Worm (Caenorhabditis elegans) whole organism, L2 larva: Measurements from ENCODE around the gene tat-4.

ENCODE experiments used
- C34F6.9 ChIP-seq: fragments of 150-350 bp; optimal IDR thresholded peaks from 2 replicates; lab custom pipeline; 2014; ENCODE audit warnings: missing biosample characterization, missing genetic modification characterization
- F13H6.1 ChIP-seq: sonication (generic microtip); optimal IDR thresholded peaks from 2 replicates; lab custom pipeline; 2016; ENCODE audit warnings: missing genetic modification characterization, missing compliant biosample characterization
- R02D3.7 ChIP-seq: fragments of 150-350 bp; optimal IDR thresholded peaks from 2 replicates; lab custom pipeline; 2014; ENCODE audit warnings: missing biosample characterization, missing genetic modification characterization
- ZK546.5 ChIP-seq: sonication (generic microtip); optimal IDR thresholded peaks from 2 replicates; lab custom pipeline; 2017; ENCODE audit warnings: missing biosample characterization, missing genetic modification characterization
- alr-1 ChIP-seq: fragments of 150-350 bp; optimal IDR thresholded peaks from 2 replicates; lab custom pipeline; 2014; ENCODE audit warnings: missing biosample characterization, missing genetic modification characterization
- aly-2 ChIP-seq: fragments of 150-350 bp; optimal IDR thresholded peaks from 2 replicates; lab custom pipeline; 2014; ENCODE audit warnings: missing biosample characterization, missing genetic modification characterization
- ceh-16 ChIP-seq: fragments of 150-350 bp; optimal IDR thresholded peaks from 2 replicates; lab custom pipeline; 2014; ENCODE audit warnings: missing biosample characterization, missing genetic modification characterization
- ceh-82 ChIP-seq: fragments of 150-350 bp; optimal IDR thresholded peaks from 2 replicates; lab custom pipeline; 2014; ENCODE audit warnings: missing biosample characterization, missing genetic modification characterization
- dmd-4 ChIP-seq: sonication (generic microtip); optimal IDR thresholded peaks from 2 replicates; lab custom pipeline; 2017; ENCODE audit warnings: missing biosample characterization, missing genetic modification characterization
- egl-27 ChIP-seq: sonication (generic microtip); optimal IDR thresholded peaks from 3 replicates; lab custom pipeline; 2017; ENCODE audit warnings: missing biosample characterization, missing genetic modification reagents, missing genetic modification characterization
- elt-1 ChIP-seq: fragments of 150-350 bp; optimal IDR thresholded peaks from 2 replicates; lab custom pipeline; 2014; ENCODE audit warnings: missing biosample characterization, missing genetic modification characterization
- elt-3 ChIP-seq: sonication (generic microtip); optimal IDR thresholded peaks from 2 replicates; lab custom pipeline; 2017; ENCODE audit warnings: missing biosample characterization, missing genetic modification characterization
- fos-1 ChIP-seq: fragments of 150-350 bp; optimal IDR thresholded peaks from 2 replicates; lab custom pipeline; 2014; ENCODE audit warnings: missing biosample characterization, missing genetic modification characterization
- lin-13 ChIP-seq: fragments of 150-350 bp; optimal IDR thresholded peaks from 2 replicates; lab custom pipeline; 2014; ENCODE audit warnings: missing biosample characterization, missing genetic modification reagents, missing genetic modification characterization
- lin-39 ChIP-seq: fragments of 150-350 bp; optimal IDR thresholded peaks from 2 replicates; lab custom pipeline; 2014; ENCODE audit warnings: missing biosample characterization, missing genetic modification reagents, missing genetic modification characterization
- lsy-2 ChIP-seq, 2 experiments: fragments of 150-350 bp in 1 of 2; sonication (generic microtip) in 1 of 2; optimal IDR thresholded peaks; 2 replicates each; lab custom pipeline; 2014 to 2017; ENCODE audit warnings: missing biosample characterization in 2 of 2, missing genetic modification characterization in 2 of 2
- mab-5 ChIP-seq: fragments of 150-350 bp; optimal IDR thresholded peaks from 2 replicates; lab custom pipeline; 2014; ENCODE audit warnings: missing biosample characterization, missing genetic modification characterization
- mdl-1 ChIP-seq, 2 experiments: fragments of 150-350 bp in 1 of 2; sonication (generic microtip) in 1 of 2; optimal IDR thresholded peaks; 2 replicates each; lab custom pipeline; 2017; ENCODE audit warnings: missing biosample characterization in 2 of 2, missing genetic modification characterization in 2 of 2
- nhr-10 ChIP-seq: sonication (generic microtip); optimal IDR thresholded peaks from 2 replicates; lab custom pipeline; 2017; ENCODE audit warnings: missing biosample characterization, missing genetic modification characterization
- nhr-11 ChIP-seq: fragments of 150-350 bp; optimal IDR thresholded peaks from 2 replicates; lab custom pipeline; 2014; ENCODE audit warnings: missing biosample characterization, missing genetic modification characterization
- nhr-12 ChIP-seq: fragments of 150-350 bp; optimal IDR thresholded peaks from 2 replicates; lab custom pipeline; 2014; ENCODE audit warnings: missing biosample characterization, missing genetic modification characterization
- nhr-129 ChIP-seq: fragments of 150-350 bp; optimal IDR thresholded peaks from 2 replicates; lab custom pipeline; 2014; ENCODE audit warnings: missing biosample characterization, missing genetic modification characterization
- nhr-21 ChIP-seq: fragments of 150-350 bp; optimal IDR thresholded peaks from 2 replicates; lab custom pipeline; 2014; ENCODE audit warnings: missing biosample characterization, missing genetic modification characterization
- nhr-23 ChIP-seq: fragments of 150-350 bp; optimal IDR thresholded peaks from 2 replicates; lab custom pipeline; 2014; ENCODE audit warnings: missing biosample characterization, missing genetic modification reagents, missing genetic modification characterization
- nhr-237 ChIP-seq: fragments of 150-350 bp; optimal IDR thresholded peaks from 2 replicates; lab custom pipeline; 2014; ENCODE audit warnings: missing biosample characterization, missing genetic modification characterization
- nhr-25 ChIP-seq: fragments of 150-350 bp; sonication (generic microtip); optimal IDR thresholded peaks from 3 replicates; lab custom pipeline; 2014; ENCODE audit warnings: missing biosample characterization, missing genetic modification characterization
- nhr-6 ChIP-seq: fragments of 150-350 bp; optimal IDR thresholded peaks from 2 replicates; lab custom pipeline; 2014; ENCODE audit warnings: missing biosample characterization, missing genetic modification characterization
- nhr-77 ChIP-seq: fragments of 150-350 bp; optimal IDR thresholded peaks from 2 replicates; lab custom pipeline; 2014; ENCODE audit warnings: missing biosample characterization, missing genetic modification characterization
- peb-1 ChIP-seq: fragments of 150-350 bp; optimal IDR thresholded peaks from 2 replicates; lab custom pipeline; 2014; ENCODE audit warnings: missing biosample characterization, missing genetic modification characterization
- sem-4 ChIP-seq: fragments of 150-350 bp; optimal IDR thresholded peaks from 2 replicates; lab custom pipeline; 2014; ENCODE audit warnings: missing biosample characterization, missing genetic modification reagents, missing genetic modification characterization
- skn-1 ChIP-seq: sonication (generic microtip); optimal IDR thresholded peaks from 2 replicates; lab custom pipeline; 2017; ENCODE audit warnings: missing biosample characterization, missing genetic modification characterization
- sma-3 ChIP-seq: sonication (generic microtip); optimal IDR thresholded peaks from 2 replicates; lab custom pipeline; 2016; ENCODE audit warnings: missing genetic modification reagents, missing genetic modification characterization, missing compliant biosample characterization
- sma-9 ChIP-seq, 2 experiments: fragments of 150-350 bp in 1 of 2; sonication (generic microtip) in 1 of 2; optimal IDR thresholded peaks; 2 replicates each; lab custom pipeline; 2014 to 2016; ENCODE audit warnings: missing genetic modification characterization in 2 of 2, mild to moderate bottlenecking in 1 of 2, missing biosample characterization in 1 of 2, missing compliant biosample characterization in 1 of 2, missing genetic modification reagents in 1 of 2, moderate library complexity in 1 of 2
- snpc-4 ChIP-seq: fragments of 150-350 bp; optimal IDR thresholded peaks from 2 replicates; lab custom pipeline; 2014; ENCODE audit warnings: missing biosample characterization, missing genetic modification characterization
- unc-39 ChIP-seq: fragments of 150-350 bp; optimal IDR thresholded peaks from 2 replicates; lab custom pipeline; 2014; ENCODE audit warnings: missing biosample characterization, missing genetic modification characterization
- unc-55 ChIP-seq: fragments of 150-350 bp; sonication (generic microtip); optimal IDR thresholded peaks from 3 replicates; lab custom pipeline; 2014; ENCODE audit warnings: missing biosample characterization, missing genetic modification reagents, missing genetic modification characterization
- unc-62 ChIP-seq: fragments of 150-350 bp; optimal IDR thresholded peaks from 2 replicates; lab custom pipeline; 2014; ENCODE audit warnings: missing biosample characterization, missing genetic modification reagents, missing genetic modification characterization
- zag-1 ChIP-seq: fragments of 150-350 bp; optimal IDR thresholded peaks from 2 replicates; lab custom pipeline; 2014; ENCODE audit warnings: missing biosample characterization, missing genetic modification characterization
- ztf-11 ChIP-seq: sonication (generic microtip); optimal IDR thresholded peaks from 2 replicates; lab custom pipeline; 2017; ENCODE audit warnings: missing biosample characterization, missing genetic modification characterization
- ztf-4 ChIP-seq: fragments of 150-350 bp; optimal IDR thresholded peaks from 2 replicates; lab custom pipeline; 2014; ENCODE audit warnings: missing biosample characterization, missing genetic modification characterization

The tat-4 gene

ce11 chrII:6269805-6270414, 25.8 kb upstream of the tat-4 start, which contains the start of gene F13H8.2 (continued):
- TF ChIP-seq nhr-23 (tag; lab: Kevin White, UChicago) (no peak), nhr-10 (tag; lab: Kevin White, UChicago) (no peak), fos-1 (tag; lab: Kevin White, UChicago) (peak; percentile 42), ceh-82 (tag; lab: Kevin White, UChicago) (no peak), elt-3 (no peak), zag-1 (peak; percentile 12), egl-27 (tag; lab: Kevin White, UChicago) (peak; percentile 2), nhr-77 (tag; lab: Kevin White, UChicago) (no peak), ZK546.5 (tag; lab: Kevin White, UChicago) (no peak), elt-1 (tag; lab: Kevin White, UChicago) (no peak), ceh-16 (tag; lab: Kevin White, UChicago) (no peak), nhr-129 (tag; lab: Kevin White, UChicago) (peak; percentile 70), aly-2 (no peak), R02D3.7 (tag; lab: Kevin White, UChicago) (no peak), unc-39 (tag; lab: Kevin White, UChicago) (no peak), nhr-11 (tag; lab: Kevin White, UChicago) (no peak), unc-55 (peak; percentile 78), alr-1 (no peak), ztf-11 (no peak), sma-9 (GFP tag; optimal IDR thresholded peaks at IDR 0.05; lab: Kevin White, UChicago) (peak; percentile 87), sma-9 (tag; optimal IDR thresholded peaks at IDR 0.05; lab: Kevin White, UChicago) (no peak), ztf-4 (tag; lab: Kevin White, UChicago) (no peak), mdl-1 (tag; optimal IDR thresholded peaks at IDR 0.05; lab: Kevin White, UChicago) (no peak), nhr-237 (tag; lab: Kevin White, UChicago) (no peak), nhr-12 (tag; lab: Kevin White, UChicago) (no peak), lin-39 (tag; lab: Kevin White, UChicago) (no peak), peb-1 (no peak), lin-13 (GFP tag; lab: Kevin White, UChicago) (peak; percentile 59), nhr-25 (tag; lab: Kevin White, UChicago) (no peak), snpc-4 (peak; percentile 36)

ce11 chrII:6267983-6268382, 23.9 kb upstream of the tat-4 start, which contains the start of gene F13H8.8:
Gene F13H8.8 (minus strand): TSS chrII:6268083.
- TF ChIP-seq C34F6.9 (tag; lab: Kevin White, UChicago): no peak

- TF ChIP-seq skn-1 (tag; lab: Kevin White, UChicago) (no peak), sma-3 (no peak), nhr-23 (tag; lab: Kevin White, UChicago) (no peak), F13H6.1 (tag; lab: Kevin White, UChicago) (no peak), lsy-2 (tag; optimal IDR thresholded peaks at IDR 0.05; lab: Kevin White, UChicago) (no peak), R02D3.7 (tag; lab: Kevin White, UChicago) (no peak)
Measured at ce11 chrII:6263685-6264084, 19.6 kb upstream of the tat-4 start, which contains the start of gene F13H8.3. Gene F13H8.3 (plus strand): TSS chrII:6263985.

- TF ChIP-seq nhr-21 (tag; lab: Kevin White, UChicago) (no peak), nhr-6 (no peak), skn-1 (tag; lab: Kevin White, UChicago) (no peak), peb-1 (no peak), nhr-11 (tag; lab: Kevin White, UChicago) (no peak), fos-1 (tag; lab: Kevin White, UChicago) (no peak), sem-4 (no peak), mab-5 (no peak), dmd-4 (no peak), nhr-129 (tag; lab: Kevin White, UChicago) (no peak), unc-62 (GFP tag; lab: Kevin White, UChicago) (no peak)
Measured at ce11 chrII:6262222-6262621, 18.1 kb upstream of the tat-4 start, which contains the start of gene F13H8.12. Gene F13H8.12 (plus strand): TSS chrII:6262522.
